Fruit fly (Drosophila melanogaster): ENCODE measurements around the gene eIF4A.

DNA sequence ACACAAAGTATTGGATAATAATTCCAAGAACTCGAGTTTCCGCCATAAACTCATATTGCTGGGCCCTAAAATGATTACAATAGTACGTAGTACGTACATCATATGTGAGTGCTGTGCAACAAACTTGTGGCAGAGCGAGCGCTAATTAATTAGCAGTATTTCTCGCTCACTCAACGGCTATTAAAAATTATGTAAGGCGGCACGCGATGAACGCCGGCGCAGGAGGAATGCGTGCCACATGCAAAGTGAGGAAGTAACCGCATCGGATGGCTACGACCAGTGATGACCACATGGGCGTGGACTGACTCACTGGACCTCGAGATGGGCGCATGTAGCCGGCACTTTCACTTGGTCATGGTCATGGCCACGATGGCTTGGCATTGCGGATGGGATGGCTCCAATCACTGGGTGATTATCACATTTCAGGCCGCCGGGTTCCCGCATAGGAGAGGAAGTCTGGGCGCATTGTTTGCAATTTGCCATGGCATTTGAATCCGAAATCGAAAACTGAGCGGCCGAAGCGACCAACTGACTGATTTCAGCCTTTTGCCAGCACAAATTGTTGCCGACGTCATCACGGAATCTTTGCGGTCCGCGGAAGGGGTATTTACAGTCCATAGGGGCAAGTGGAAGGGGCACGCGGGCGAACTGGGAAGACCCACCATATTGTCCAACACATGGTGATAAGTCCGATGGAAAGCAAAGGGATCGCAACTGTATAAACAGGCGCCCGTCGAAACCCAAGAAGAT, 20.2 kb upstream of the eIF4A start:
- no peak for TF ChIP-seq Dll (optimal IDR thresholded peaks at IDR 0.05)
- TF ChIP-seq pan (optimal IDR thresholded peaks at IDR 0.05), result no peak
- TF ChIP-seq CG8478 (optimal IDR thresholded peaks at IDR 0.05), result no peak
- no peak for TF ChIP-seq EcR (GFP tag; optimal IDR thresholded peaks at IDR 0.05)
- TF ChIP-seq usp (GFP tag; optimal IDR thresholded peaks at IDR 0.05), result no peak
- no peak for TF ChIP-seq psq (optimal IDR thresholded peaks at IDR 0.05)
